Fruit fly (Drosophila melanogaster): ENCODE measurements around the gene CG7202.

The CG7202 gene

DNA sequence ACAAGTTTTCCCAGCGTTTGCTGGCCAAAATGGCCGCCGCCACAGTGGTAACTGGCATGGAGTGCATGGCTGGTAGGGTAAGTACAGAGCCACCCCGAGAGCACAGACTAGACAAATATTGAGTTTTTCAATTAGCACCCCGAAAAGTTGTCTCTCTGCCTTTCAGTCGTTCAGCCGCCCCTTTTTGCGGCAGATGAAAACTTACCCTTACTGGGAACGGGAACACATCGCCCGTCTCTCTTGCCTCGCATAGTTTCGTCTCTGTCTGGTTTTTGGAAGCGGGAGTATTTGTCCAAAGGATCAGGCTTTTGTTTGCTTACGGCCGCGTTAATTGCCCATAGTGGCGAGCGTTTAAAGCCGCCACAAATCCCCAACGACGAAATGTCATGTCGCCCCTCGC lies 33.8 kb downstream of the CG7202 start (continued):
- TF ChIP-seq chinmo (GFP tag; IDR thresholded peaks at IDR 0.05; ENCODE audit: partially characterized antibody) (no peak), onecut (GFP tag; IDR thresholded peaks at IDR 0.05) (no peak; the same call in 1 of the 2 replicates), hth (optimal IDR thresholded peaks at IDR 0.05) (no peak), CG8944 (GFP tag; optimal IDR thresholded peaks at IDR 0.05) (no peak), chm (GFP tag; IDR thresholded peaks at IDR 0.05) (no peak), CG34422 (GFP tag; IDR thresholded peaks at IDR 0.05) (no peak), Bteb2 (GFP tag; optimal IDR thresholded peaks at IDR 0.05) (no peak), CG7928 (GFP tag; optimal IDR thresholded peaks at IDR 0.05) (no peak), eyg (GFP tag; optimal IDR thresholded peaks at IDR 0.05) (no peak), ken (GFP tag; IDR thresholded peaks at IDR 0.05) (no peak), CG15514 (GFP tag; optimal IDR thresholded peaks at IDR 0.05) (no peak), abd-A (tag; optimal IDR thresholded peaks at IDR 0.05) (no peak), CG10267 (tag; optimal IDR thresholded peaks at IDR 0.05) (no peak), wdn (GFP tag; IDR thresholded peaks at IDR 0.05) (no peak), lab (GFP tag; optimal IDR thresholded peaks at IDR 0.05) (no peak), CG14667 (GFP tag; IDR thresholded peaks at IDR 0.05) (no peak), Nf-YC (tag; optimal IDR thresholded peaks at IDR 0.05) (peak; percentile 88), Mrtf (GFP tag; IDR thresholded peaks at IDR 0.05) (no peak), da (GFP tag; optimal IDR thresholded peaks at IDR 0.05) (no peak), org-1 (GFP tag; optimal IDR thresholded peaks at IDR 0.05) (no peak), CG32532 (GFP tag; IDR thresholded peaks at IDR 0.05) (no peak), tio (GFP tag; optimal IDR thresholded peaks at IDR 0.05) (no peak), CG10321 (GFP tag; IDR thresholded peaks at IDR 0.05) (peak; percentile 76), CG12769 (tag; optimal IDR thresholded peaks at IDR 0.05) (no peak), Ets65A (GFP tag) (no peak), Ptx1 (GFP tag; IDR thresholded peaks at IDR 0.05) (no peak), gro (GFP tag; optimal IDR thresholded peaks at IDR 0.05) (no peak), tx (GFP tag; optimal IDR thresholded peaks at IDR 0.05) (no peak), nom (GFP tag; optimal IDR thresholded peaks at IDR 0.05) (no peak), CG33557 (GFP tag; optimal IDR thresholded peaks at IDR 0.05) (no peak), caup (GFP tag; optimal IDR thresholded peaks at IDR 0.05; ENCODE audit: severe bottlenecking) (no peak), cas (GFP tag; IDR thresholded peaks at IDR 0.05) (no peak), CG4360 (GFP tag; IDR thresholded peaks at IDR 0.05) (0 out of 2 replicates have a peak, but pooled peaks have one; percentile 17), ac (GFP tag; optimal IDR thresholded peaks at IDR 0.05) (no peak), Sry-β (GFP tag; optimal IDR thresholded peaks at IDR 0.05) (no peak), CG9817 (tag; optimal IDR thresholded peaks at IDR 0.05) (no peak), Side (GFP tag; optimal IDR thresholded peaks at IDR 0.05) (no peak), CG13894 (tag; optimal IDR thresholded peaks at IDR 0.05) (no peak), tll (GFP tag; optimal IDR thresholded peaks at IDR 0.05) (peak in 1 of 2 experiments; percentile 19), aop (GFP tag; IDR thresholded peaks at IDR 0.05) (no peak), knrl (GFP tag; IDR thresholded peaks at IDR 0.05; ENCODE audit: partially characterized antibody) (no peak), lilli (GFP tag; optimal IDR thresholded peaks at IDR 0.05) (no peak), kah (GFP tag; optimal IDR thresholded peaks at IDR 0.05) (no peak), nau (GFP tag; optimal IDR thresholded peaks at IDR 0.05) (no peak), pros (GFP tag; optimal IDR thresholded peaks at IDR 0.05) (no peak), CG14050 (GFP tag; IDR thresholded peaks at IDR 0.05) (no peak), seq (GFP tag; IDR thresholded peaks at IDR 0.05) (peak; percentile 93), Dfd (GFP tag; optimal IDR thresholded peaks at IDR 0.05) (no peak), z (GFP tag; IDR thresholded peaks at IDR 0.05) (0 out of 3 replicates have a peak, but pooled peaks have one; percentile 15), Bdp1 (GFP tag; optimal IDR thresholded peaks at IDR 0.05) (no peak), CG1832 (GFP tag; optimal IDR thresholded peaks at IDR 0.05) (peak; percentile 59), CG8359 (GFP tag; optimal IDR thresholded peaks at IDR 0.05; ENCODE audit: borderline replicate concordance) (no peak)
